Fruit fly (Drosophila melanogaster): Measurements from ENCODE around the gene CG15756.

The CG15756 gene

dm6 chrX:13565490-13566156 lies 31.4 kb downstream of the CG15756 start:
- TF ChIP-seq CTCF (optimal IDR thresholded peaks at IDR 0.05), result no peak
- TF ChIP-seq CG8478 (optimal IDR thresholded peaks at IDR 0.05), result no peak

dm6 chrX:13568127-13568526 lies 33.9 kb downstream of the CG15756 start:
- TF ChIP-seq CTCF (optimal IDR thresholded peaks at IDR 0.05), result no peak
- no peak for TF ChIP-seq CG8478 (optimal IDR thresholded peaks at IDR 0.05)

DNA sequence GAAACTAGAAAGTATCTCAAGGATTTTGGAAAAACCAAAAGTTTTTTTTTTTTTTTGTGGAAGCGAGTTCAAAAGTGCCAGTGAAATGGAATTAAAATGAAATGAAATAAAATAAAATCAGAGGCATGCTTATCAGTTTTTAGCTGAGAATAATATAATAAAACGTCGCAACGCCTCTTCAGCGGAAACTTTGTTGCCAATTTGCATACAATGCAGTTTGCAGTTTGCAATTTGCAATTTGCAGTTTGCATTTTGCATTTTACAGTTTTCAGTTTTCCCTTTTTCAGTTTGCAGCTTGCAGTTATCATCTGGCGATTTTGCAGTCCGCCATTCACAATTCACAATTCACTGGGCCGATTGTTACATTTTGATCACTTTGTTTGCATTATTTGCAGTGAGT lies 34.6 kb downstream of the CG15756 start:
- no peak for TF ChIP-seq CG8478 (optimal IDR thresholded peaks at IDR 0.05)
- TF ChIP-seq CTCF (optimal IDR thresholded peaks at IDR 0.05), result no peak

dm6 chrX:13570255-13570654 lies 36.1 kb downstream of the CG15756 start:
- no peak for TF ChIP-seq CG8478 (optimal IDR thresholded peaks at IDR 0.05)
- TF ChIP-seq CTCF (optimal IDR thresholded peaks at IDR 0.05), result no peak

DNA sequence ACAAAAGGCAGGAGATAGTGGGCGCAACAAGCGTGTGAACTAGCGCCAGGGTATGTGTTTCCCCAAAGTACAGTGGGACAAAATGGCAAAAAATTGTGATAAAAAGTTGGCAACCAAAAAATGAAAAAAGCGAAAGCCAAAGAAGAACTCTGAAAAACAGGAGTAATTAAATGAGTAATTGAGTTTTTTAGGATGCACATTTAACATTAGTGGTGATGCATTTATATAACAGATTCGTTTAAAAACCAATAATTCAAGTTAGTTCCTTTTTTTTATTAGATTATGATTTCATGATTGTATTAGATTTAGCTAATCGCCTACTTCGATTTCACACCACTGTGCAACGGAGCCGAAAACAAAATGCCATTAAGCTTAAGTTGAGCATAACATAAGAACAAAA lies 38.2 kb downstream of the CG15756 start:
- TF ChIP-seq CTCF (optimal IDR thresholded peaks at IDR 0.05) (no peak), CG8478 (optimal IDR thresholded peaks at IDR 0.05) (no peak)

dm6 chrX:13579322-13579721 lies 45.1 kb downstream of the CG15756 start:
- TF ChIP-seq CG8478 (optimal IDR thresholded peaks at IDR 0.05) (no peak), CTCF (optimal IDR thresholded peaks at IDR 0.05) (no peak)

Measured in S2 (cell line).